Worm (Caenorhabditis elegans): ENCODE results near the gene lips-7.

Gene lips-7

DNA sequence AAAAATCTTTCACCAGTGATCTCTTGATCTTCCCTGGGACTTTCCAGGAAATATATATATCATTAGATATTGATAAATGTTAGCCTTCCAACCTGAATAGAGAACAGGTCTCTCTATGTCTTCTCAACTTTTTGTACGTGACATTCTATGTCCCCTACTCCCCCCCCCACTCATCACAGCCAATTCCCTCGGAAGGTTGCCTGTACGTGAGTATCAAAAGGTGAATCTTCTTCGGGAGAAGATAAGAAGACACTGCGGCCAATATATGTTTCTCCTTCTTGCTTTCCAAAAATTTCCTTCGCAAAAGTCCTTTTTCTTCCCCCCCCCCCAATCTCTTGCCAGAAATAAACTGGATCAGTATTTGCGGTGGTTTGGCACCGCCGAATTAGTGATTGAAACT lies 9.2 kb upstream of the lips-7 start:
- TF ChIP-seq lin-26 (GFP tag; IDR thresholded peaks at IDR 0.05) (no peak), akir-1 (GFP tag; optimal IDR thresholded peaks at IDR 0.05) (no peak), snpc-1.3 (tag; optimal IDR thresholded peaks at IDR 0.05; ENCODE audit: insufficient read depth) (no peak), aptf-3 (GFP tag; IDR thresholded peaks at IDR 0.05) (no peak), ccch-3 (GFP tag; optimal IDR thresholded peaks at IDR 0.05) (no peak), T07F8.4 (tag; optimal IDR thresholded peaks at IDR 0.05) (no peak), Y53G8AR.9 (GFP tag; conservative IDR thresholded peaks at IDR 0.05) (no peak), xnd-1 (tag; optimal IDR thresholded peaks at IDR 0.05) (no peak), Y53F4B.3 (GFP tag; IDR thresholded peaks at IDR 0.05) (no peak), dpff-1 (tag; optimal IDR thresholded peaks at IDR 0.05) (no peak), Y95B8A.8 (GFP tag; IDR thresholded peaks at IDR 0.05) (no peak)

DNA sequence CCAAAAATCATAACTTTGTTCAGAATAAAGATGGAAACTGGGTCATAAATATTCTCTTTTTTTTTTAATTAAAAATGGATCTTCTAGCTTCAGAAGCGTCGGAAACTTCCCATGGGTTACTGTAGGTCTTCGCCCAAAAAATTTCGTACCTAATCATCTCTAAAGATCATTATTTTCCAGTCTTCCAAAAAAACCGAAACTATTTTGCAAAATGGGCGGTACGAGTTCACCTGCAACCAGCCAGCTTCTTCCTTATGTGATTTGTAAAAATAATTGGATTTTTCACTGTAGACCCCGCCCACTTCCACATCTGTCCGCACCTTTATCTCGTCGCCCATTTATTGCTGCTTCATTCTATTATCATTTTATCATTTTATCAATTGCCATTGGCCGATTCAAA lies 5.2 kb upstream of the lips-7 start, which contains the start of gene mlt-10:
Gene mlt-10 (plus strand): TSS at position 301 of the 400 bp plus-strand sequence.
- TF ChIP-seq tlf-1 (GFP tag; optimal IDR thresholded peaks at IDR 0.05): no peak
- no peak for TF ChIP-seq hmg-20 (GFP tag; IDR thresholded peaks at IDR 0.05)
- no peak for TF ChIP-seq athp-1 (tag; optimal IDR thresholded peaks at IDR 0.05)
- TF ChIP-seq mxl-1 (tag; optimal IDR thresholded peaks at IDR 0.05): no peak
- no peak for TF ChIP-seq C17E4.6 (GFP tag; IDR thresholded peaks at IDR 0.05)
- no peak for TF ChIP-seq xnd-1 (tag; optimal IDR thresholded peaks at IDR 0.05)
- no peak for TF ChIP-seq unc-62 (GFP tag; optimal IDR thresholded peaks at IDR 0.05)
- TF ChIP-seq aptf-3 (GFP tag; IDR thresholded peaks at IDR 0.05): no peak

- TF ChIP-seq hmg-1.2 (GFP tag; IDR thresholded peaks at IDR 0.05) (no peak), F23B12.7 (tag; optimal IDR thresholded peaks at IDR 0.05; ENCODE audit: insufficient read depth) (no peak), nhr-120 (GFP tag; IDR thresholded peaks at IDR 0.05) (no peak), mel-28 (tag; optimal IDR thresholded peaks at IDR 0.05; ENCODE audit: borderline replicate concordance) (no peak), atf-7 (tag; optimal IDR thresholded peaks at IDR 0.05) (no peak), B0019.2 (GFP tag; conservative IDR thresholded peaks at IDR 0.05) (no peak), nhr-179 (tag; optimal IDR thresholded peaks at IDR 0.05) (no peak), mcd-1 (GFP tag; IDR thresholded peaks at IDR 0.05) (no peak), F37B4.10 (GFP tag; IDR thresholded peaks at IDR 0.05) (no peak)
These were observed 2.2 kb upstream of the lips-7 start for ce11 chrII:549501-549900.

ce11 chrII:555371-555770 lies 3.7 kb downstream of the lips-7 start:
- TF ChIP-seq hmg-1.2 (GFP tag; IDR thresholded peaks at IDR 0.05): peak; percentile 43; the same call in 1 of the 2 replicates
- no peak for TF ChIP-seq lin-26 (GFP tag; IDR thresholded peaks at IDR 0.05)

ce11 chrII:556185-556584 lies 4.5 kb downstream of the lips-7 start, which contains the start of the genes C09E8.1 and C09E8.6:
C09E8.1 (plus strand) TSS chrII:556485.
C09E8.6 (plus strand) TSS chrII:556497.
- TF ChIP-seq nfyb-1 (GFP tag; IDR thresholded peaks at IDR 0.05): no peak
- TF ChIP-seq dpff-1 (tag; optimal IDR thresholded peaks at IDR 0.05): no peak
- TF ChIP-seq madf-6 (GFP tag; IDR thresholded peaks at IDR 0.05): no peak
- no peak for TF ChIP-seq hlh-26 (GFP tag; conservative IDR thresholded peaks at IDR 0.05)
- no peak for TF ChIP-seq hmg-1.2 (GFP tag; IDR thresholded peaks at IDR 0.05)
- TF ChIP-seq sdz-38 (tag; optimal IDR thresholded peaks at IDR 0.05): no peak
- no peak for TF ChIP-seq mes-4 (tag; optimal IDR thresholded peaks at IDR 0.05)
- TF ChIP-seq ztf-22 (GFP tag; optimal IDR thresholded peaks at IDR 0.05): no peak
- no peak for TF ChIP-seq ceh-91 (GFP tag; IDR thresholded peaks at IDR 0.05)
- no peak for TF ChIP-seq madf-3 (GFP tag; IDR thresholded peaks at IDR 0.05)
- no peak for TF ChIP-seq ztf-6 (GFP tag; IDR thresholded peaks at IDR 0.05)
- no peak for TF ChIP-seq ceh-58 (GFP tag; IDR thresholded peaks at IDR 0.05)
- TF ChIP-seq F52B5.7 (tag; optimal IDR thresholded peaks at IDR 0.05): no peak
- TF ChIP-seq ama-1 (optimal IDR thresholded peaks at IDR 0.05): no peak
- TF ChIP-seq ama-1 (GFP tag; optimal IDR thresholded peaks at IDR 0.05): no peak
- TF ChIP-seq gei-17 (GFP tag; optimal IDR thresholded peaks at IDR 0.05): no peak

Measured in whole organism, young adult.